Worm (Caenorhabditis elegans): ENCODE measurements around the gene Y32F6B.9.

Y32F6B.9 gene

ce11 chrV:10460685-10461084, 17.8 kb upstream of the Y32F6B.9 start (continued):
- TF ChIP-seq ccch-3 (GFP tag; optimal IDR thresholded peaks at IDR 0.05) = no peak

- TF ChIP-seq snpc-1.3 (tag; optimal IDR thresholded peaks at IDR 0.05; ENCODE audit: insufficient read depth) (no peak), ekl-4 (GFP tag; IDR thresholded peaks at IDR 0.05) (no peak), lin-54 (GFP tag; optimal IDR thresholded peaks at IDR 0.05) (no peak), lag-1 (GFP tag; IDR thresholded peaks at IDR 0.05) (no peak), pbrm-1 (GFP tag; IDR thresholded peaks at IDR 0.05) (no peak), lsl-1 (GFP tag; optimal IDR thresholded peaks at IDR 0.05) (no peak), F33H1.4 (GFP tag; IDR thresholded peaks at IDR 0.05) (no peak), lin-40 (tag; optimal IDR thresholded peaks at IDR 0.05) (no peak), ztf-22 (GFP tag; optimal IDR thresholded peaks at IDR 0.05) (no peak), nfya-1 (tag; optimal IDR thresholded peaks at IDR 0.05; ENCODE audit: borderline replicate concordance, insufficient read depth) (no peak), aptf-3 (GFP tag; IDR thresholded peaks at IDR 0.05) (no peak), ccch-3 (GFP tag; optimal IDR thresholded peaks at IDR 0.05) (no peak), madf-3 (GFP tag; IDR thresholded peaks at IDR 0.05) (no peak), Y53F4B.3 (GFP tag; IDR thresholded peaks at IDR 0.05) (no peak), fkh-3 (tag; optimal IDR thresholded peaks at IDR 0.05) (no peak), hmg-20 (GFP tag; IDR thresholded peaks at IDR 0.05) (no peak), zim-3 (tag; optimal IDR thresholded peaks at IDR 0.05) (no peak)
These were observed 16.4 kb upstream of the Y32F6B.9 start, which contains the start of gene chw-1 for ce11 chrV:10462066-10462465. Gene chw-1, plus strand, starts transcription at chrV:10462282.

ce11 chrV:10463276-10463675, 15.2 kb upstream of the Y32F6B.9 start, which contains the start of gene F22E12.3:
Gene F22E12.3, minus strand, starts transcription at chrV:10463376.
- TF ChIP-seq F55B11.4 (tag; optimal IDR thresholded peaks at IDR 0.05; ENCODE audit: borderline replicate concordance, insufficient read depth) = no peak
- TF ChIP-seq F33H1.4 (GFP tag; IDR thresholded peaks at IDR 0.05) = no peak
- no peak for TF ChIP-seq ccch-3 (GFP tag; optimal IDR thresholded peaks at IDR 0.05)
- TF ChIP-seq hlh-12 (tag; optimal IDR thresholded peaks at IDR 0.05) = no peak
- no peak for TF ChIP-seq T26A5.8 (tag; optimal IDR thresholded peaks at IDR 0.05)
- TF ChIP-seq lin-54 (GFP tag; optimal IDR thresholded peaks at IDR 0.05) = no peak
- no peak for TF ChIP-seq lin-26 (GFP tag; IDR thresholded peaks at IDR 0.05)
- no peak for TF ChIP-seq attf-3 (GFP tag; conservative IDR thresholded peaks at IDR 0.05)
- TF ChIP-seq B0336.3 (GFP tag; IDR thresholded peaks at IDR 0.05) = no peak

ce11 chrV:10464160-10464559, 14.3 kb upstream of the Y32F6B.9 start:
- TF ChIP-seq F39B2.1 (GFP tag; IDR thresholded peaks at IDR 0.05) = no peak
- TF ChIP-seq Y79H2A.3 (GFP tag; conservative IDR thresholded peaks at IDR 0.05) = no peak
- TF ChIP-seq hmg-1.2 (GFP tag; IDR thresholded peaks at IDR 0.05) = no peak
- TF ChIP-seq hrde-1 (tag; optimal IDR thresholded peaks at IDR 0.05; ENCODE audit: borderline replicate concordance) = no peak
- no peak for TF ChIP-seq snpc-1.1 (tag; optimal IDR thresholded peaks at IDR 0.05; ENCODE audit: insufficient read depth)
- TF ChIP-seq mel-28 (tag; optimal IDR thresholded peaks at IDR 0.05; ENCODE audit: borderline replicate concordance) = no peak
- TF ChIP-seq C06A6.2 (GFP tag; conservative IDR thresholded peaks at IDR 0.05) = no peak
- no peak for TF ChIP-seq aptf-2 (GFP tag; conservative IDR thresholded peaks at IDR 0.05)
- no peak for TF ChIP-seq F52B5.7 (tag; optimal IDR thresholded peaks at IDR 0.05)
- TF ChIP-seq F22D6.2 (tag; optimal IDR thresholded peaks at IDR 0.05) = no peak
- TF ChIP-seq snpc-3.4 (tag; optimal IDR thresholded peaks at IDR 0.05) = no peak

Measured in whole organism, young adult.